Fruit fly (Drosophila melanogaster) whole organism, embryonic: ENCODE results near the gene mRpS30.

Experiments
- ATbp ChIP-seq: fragments of 200-800 bp; sonication (Bioruptor generic); optimal IDR thresholded peaks from 2 replicates; lab custom pipeline; 2017; ENCODE audit warnings: missing biosample characterization, mild to moderate bottlenecking, missing genetic modification characterization, missing genetic modification reagents
- Aef1 ChIP-seq: fragments of 200-800 bp; sonication (Bioruptor generic); IDR thresholded peaks from 3 replicates; pipeline ENCODE4 v1.3.6; 2022; ENCODE audit warnings: missing biosample characterization, missing genetic modification characterization
- CG11247 ChIP-seq: fragments of 200-800 bp; sonication (Bioruptor generic); IDR thresholded peaks from 2 replicates; pipeline ENCODE4 v1.3.6; 2022; ENCODE audit warnings: missing biosample characterization, missing genetic modification characterization
- CG11398 ChIP-seq: fragments of 200-800 bp; sonication (Bioruptor generic); optimal IDR thresholded peaks from 2 replicates; lab custom pipeline; 2016; ENCODE audit warnings: missing biosample characterization, missing genetic modification characterization
- CG14667 ChIP-seq: fragments of 200-800 bp; sonication (Bioruptor generic); IDR thresholded peaks from 2 replicates; pipeline ENCODE4 v1.3.6; 2022; ENCODE audit warnings: missing biosample characterization, missing genetic modification characterization
- CG1529 ChIP-seq: fragments of 200-800 bp; sonication (Bioruptor generic); optimal IDR thresholded peaks from 3 replicates; lab custom pipeline; 2018; ENCODE audit warnings: missing biosample characterization, missing genetic modification characterization
- CG15479 ChIP-seq: fragments of 200-800 bp; sonication (Bioruptor generic); optimal IDR thresholded peaks from 3 replicates; lab custom pipeline; 2019; ENCODE audit warnings: missing biosample characterization, mild to moderate bottlenecking, missing genetic modification characterization, moderate library complexity
- CG16815 ChIP-seq: fragments of 200-800 bp; sonication (Bioruptor generic); optimal IDR thresholded peaks from 3 replicates; lab custom pipeline; 2017; ENCODE audit warnings: missing biosample characterization, mild to moderate bottlenecking, missing genetic modification characterization
- CG16863 ChIP-seq: fragments of 200-800 bp; sonication (Bioruptor generic); optimal IDR thresholded peaks from 3 replicates; lab custom pipeline; 2016; ENCODE audit warnings: missing biosample characterization, missing genetic modification characterization
- CG2202 ChIP-seq: fragments of 200-800 bp; sonication (Bioruptor generic); optimal IDR thresholded peaks from 2 replicates; lab custom pipeline; 2018; ENCODE audit warnings: missing biosample characterization, mild to moderate bottlenecking, missing genetic modification characterization
- CG31441 ChIP-seq: fragments of 200-800 bp; sonication (Bioruptor generic); IDR thresholded peaks from 2 replicates; pipeline ENCODE4 v1.3.6; 2022; ENCODE audit warnings: missing biosample characterization, missing genetic modification characterization
- CG6272 ChIP-seq: fragments of 200-800 bp; sonication (Bioruptor generic); IDR thresholded peaks from 2 replicates; pipeline ENCODE4 v1.3.6; 2022; ENCODE audit warnings: missing biosample characterization, missing genetic modification characterization
- CG6689 ChIP-seq: fragments of 200-800 bp; sonication (Bioruptor generic); IDR thresholded peaks from 2 replicates; pipeline ENCODE4 v1.3.6; 2022; ENCODE audit warnings: missing biosample characterization, missing genetic modification characterization
- CG7372 ChIP-seq: fragments of 200-800 bp; sonication (Bioruptor generic); IDR thresholded peaks from 2 replicates; pipeline ENCODE4 v1.3.6; 2022; ENCODE audit warnings: missing biosample characterization, missing genetic modification characterization
- CG8924 ChIP-seq: fragments of 200-800 bp; optimal IDR thresholded peaks from 3 replicates; lab custom pipeline; 2019; ENCODE audit warnings: missing biosample characterization, mild to moderate bottlenecking, missing genetic modification characterization, moderate library complexity
- CG9215 ChIP-seq: fragments of 200-800 bp; sonication (Bioruptor generic); IDR thresholded peaks from 2 replicates; pipeline ENCODE4 v1.3.6; 2022; ENCODE audit warnings: missing biosample characterization, missing genetic modification characterization
- CG9817 ChIP-seq: fragments of 200-800 bp; sonication (Bioruptor generic); optimal IDR thresholded peaks from 2 replicates; lab custom pipeline; 2018; ENCODE audit warnings: missing biosample characterization, mild to moderate bottlenecking, missing genetic modification characterization, moderate library complexity
- CG9876 ChIP-seq: fragments of 200-800 bp; sonication (Bioruptor generic); optimal IDR thresholded peaks from 2 replicates; lab custom pipeline; 2016; ENCODE audit warnings: missing biosample characterization, missing genetic modification characterization
- CTCF ChIP-seq: fragments of 200-800 bp; sonication (Bioruptor generic); optimal IDR thresholded peaks from 2 replicates; lab custom pipeline; 2017; ENCODE audit warnings: missing biosample characterization, mild to moderate bottlenecking, missing genetic modification characterization, moderate library complexity
- E2f2 ChIP-seq: fragments of 200-800 bp; sonication (Bioruptor generic); IDR thresholded peaks from 2 replicates; pipeline ENCODE4 v1.3.6; 2022; ENCODE audit warnings: missing biosample characterization, missing genetic modification characterization
- Eip74EF ChIP-seq, 2 experiments: fragments of 200-800 bp in 1 of 2; fragments of >200 bp in 1 of 2; sonication (Bioruptor generic) in 1 of 2; optimal IDR thresholded peaks; 2 replicates each; lab custom pipeline; 2017 to 2019; ENCODE audit warnings: missing biosample characterization in 2 of 2, missing genetic modification characterization in 2 of 2, mild to moderate bottlenecking in 1 of 2, moderate library complexity in 1 of 2
- Gsc ChIP-seq: fragments of 200-800 bp; sonication (Bioruptor generic); IDR thresholded peaks from 2 replicates; pipeline ENCODE4 v1.3.6; 2022; ENCODE audit warnings: missing biosample characterization, missing genetic modification characterization
- Hand ChIP-seq: fragments of 200-800 bp; sonication (Bioruptor generic); optimal IDR thresholded peaks from 2 replicates; lab custom pipeline; 2017; ENCODE audit warnings: mild to moderate bottlenecking, missing biosample characterization, missing genetic modification reagents, missing genetic modification characterization
- MBD-R2 ChIP-seq: fragments of 200-800 bp; sonication (Bioruptor generic); IDR thresholded peaks from 2 replicates; pipeline ENCODE4 v1.3.6; 2022; ENCODE audit warnings: missing biosample characterization, missing genetic modification characterization
- MESR4 ChIP-seq: fragments of 200-800 bp; sonication (Bioruptor generic); optimal IDR thresholded peaks from 2 replicates; lab custom pipeline; 2018; ENCODE audit warnings: missing biosample characterization, mild to moderate bottlenecking, missing genetic modification characterization, moderate library complexity
- Mrtf ChIP-seq: fragments of 200-800 bp; sonication (Bioruptor generic); IDR thresholded peaks from 3 replicates; pipeline ENCODE4 v1.3.6; 2022; ENCODE audit warnings: missing biosample characterization, missing genetic modification characterization
- NFAT ChIP-seq: fragments of 200-800 bp; sonication (Bioruptor generic); IDR thresholded peaks from 2 replicates; pipeline ENCODE4 v1.3.6; 2022; ENCODE audit warnings: missing biosample characterization, missing genetic modification characterization
- NK7.1 ChIP-seq: fragments of 200-800 bp; sonication (Bioruptor generic); optimal IDR thresholded peaks from 3 replicates; lab custom pipeline; 2016; ENCODE audit warnings: missing biosample characterization, missing genetic modification characterization
- NfI ChIP-seq: fragments of 200-800 bp; sonication (Bioruptor generic); optimal IDR thresholded peaks from 3 replicates; lab custom pipeline; 2018; ENCODE audit warnings: missing biosample characterization, mild to moderate bottlenecking, missing genetic modification characterization, moderate library complexity
- Oli ChIP-seq: fragments of 200-800 bp; sonication (Bioruptor generic); optimal IDR thresholded peaks from 2 replicates; lab custom pipeline; 2018; ENCODE audit warnings: missing biosample characterization, mild to moderate bottlenecking, missing genetic modification characterization, moderate library complexity
- Optix ChIP-seq: fragments of 200-800 bp; sonication (Bioruptor generic); IDR thresholded peaks from 3 replicates; pipeline ENCODE4 v1.3.6; 2022; ENCODE audit warnings: missing biosample characterization, missing genetic modification characterization
- Pdp1 ChIP-seq, 2 experiments: fragments of 200-800 bp; sonication (Bioruptor generic); optimal IDR thresholded peaks; 3 replicates each; lab custom pipeline; 2016; ENCODE audit warnings: missing biosample characterization in 2 of 2, missing genetic modification characterization in 2 of 2, mild to moderate bottlenecking in 1 of 2, moderate library complexity in 1 of 2
- TFAM ChIP-seq: fragments of 200-800 bp; sonication (Bioruptor generic); optimal IDR thresholded peaks from 2 replicates; lab custom pipeline; 2017; ENCODE audit warnings: missing biosample characterization, missing genetic modification characterization, inconsistent platforms
- ac ChIP-seq: fragments of 200-800 bp; sonication (Bioruptor generic); optimal IDR thresholded peaks from 3 replicates; lab custom pipeline; 2017; ENCODE audit warnings: missing biosample characterization, mild to moderate bottlenecking, missing genetic modification characterization
- al ChIP-seq: fragments of 200-800 bp; sonication (Bioruptor generic); IDR thresholded peaks from 2 replicates; pipeline ENCODE4 v1.3.6; 2022; ENCODE audit warnings: missing biosample characterization, missing genetic modification characterization
- az2 ChIP-seq: fragments of 200-800 bp; sonication (Bioruptor generic); optimal IDR thresholded peaks from 3 replicates; lab custom pipeline; 2016; ENCODE audit warnings: missing biosample characterization, missing genetic modification characterization
- fd64A ChIP-seq: fragments of 200-800 bp; sonication (Bioruptor generic); optimal IDR thresholded peaks from 3 replicates; lab custom pipeline; 2018; ENCODE audit warnings: missing biosample characterization, mild to moderate bottlenecking, missing genetic modification characterization
- ham ChIP-seq: fragments of 200-800 bp; sonication (Bioruptor generic); IDR thresholded peaks from 2 replicates; pipeline ENCODE4 v1.3.6; 2022; ENCODE audit warnings: missing biosample characterization, missing genetic modification characterization
- nerfin-2 ChIP-seq: fragments of 200-800 bp; sonication (Bioruptor generic); IDR thresholded peaks from 2 replicates; pipeline ENCODE4 v1.3.6; 2022; ENCODE audit warnings: missing biosample characterization, missing genetic modification characterization; ENCODE audit not compliant: partially characterized antibody
- org-1 ChIP-seq: fragments of 200-800 bp; sonication (Bioruptor generic); optimal IDR thresholded peaks from 2 replicates; lab custom pipeline; 2017; ENCODE audit warnings: missing biosample characterization, missing genetic modification characterization
- pan ChIP-seq, 4 experiments: fragments of >200 bp in 3 of 4; fragments of 200-800 bp in 1 of 4; sonication (Bioruptor generic) in 1 of 4; optimal IDR thresholded peaks in 3 of 4; IDR thresholded peaks in 1 of 4; 2 replicates each; pipeline versions ENCODE4 v1.3.6 to Lab custom; 2017 to 2022; ENCODE audit warnings: missing biosample characterization in 2 of 4, missing genetic modification characterization in 2 of 4, mixed read lengths in 1 of 4
- pho ChIP-seq: fragments of 200-800 bp; sonication (Bioruptor generic); optimal IDR thresholded peaks from 2 replicates; lab custom pipeline; 2016; ENCODE audit warnings: missing biosample characterization, missing genetic modification characterization
- pnt ChIP-seq: fragments of 200-800 bp; sonication (Bioruptor generic); optimal IDR thresholded peaks from 3 replicates; lab custom pipeline; 2016; ENCODE audit warnings: missing biosample characterization, missing genetic modification characterization
- pum ChIP-seq: fragments of 200-800 bp; sonication (Bioruptor generic); optimal IDR thresholded peaks from 2 replicates; lab custom pipeline; 2016; ENCODE audit warnings: missing biosample characterization, missing genetic modification characterization
- salm ChIP-seq: fragments of 200-800 bp; sonication (Bioruptor generic); optimal IDR thresholded peaks from 2 replicates; lab custom pipeline; 2018; ENCODE audit warnings: missing biosample characterization, mild to moderate bottlenecking, missing genetic modification characterization
- seq ChIP-seq: fragments of 200-800 bp; sonication (Bioruptor generic); IDR thresholded peaks from 2 replicates; pipeline ENCODE4 v1.3.6; 2022; ENCODE audit warnings: missing biosample characterization, missing genetic modification characterization
- slbo ChIP-seq: fragments of 200-800 bp; sonication (Bioruptor generic); IDR thresholded peaks from 2 replicates; pipeline ENCODE4 v1.3.6; 2022; ENCODE audit warnings: missing biosample characterization, missing genetic modification characterization
- slp2 ChIP-seq: fragments of 200-800 bp; sonication (Bioruptor generic); optimal IDR thresholded peaks from 2 replicates; lab custom pipeline; 2016; ENCODE audit warnings: missing biosample characterization, missing genetic modification characterization
- twi ChIP-seq: fragments of 200-800 bp; optimal IDR thresholded peaks from 2 replicates; lab custom pipeline; 2019; ENCODE audit warnings: missing biosample characterization, mild to moderate bottlenecking, missing genetic modification characterization, moderate library complexity
- wor ChIP-seq: fragments of 200-800 bp; sonication (Bioruptor generic); IDR thresholded peaks from 2 replicates; pipeline ENCODE4 v1.3.6; 2022; ENCODE audit warnings: missing biosample characterization, missing genetic modification characterization
- z ChIP-seq: fragments of 200-800 bp; sonication (Bioruptor generic); IDR thresholded peaks from 3 replicates; pipeline ENCODE4 v1.3.6; 2022; ENCODE audit warnings: missing biosample characterization, missing genetic modification characterization

Gene mRpS30

DNA sequence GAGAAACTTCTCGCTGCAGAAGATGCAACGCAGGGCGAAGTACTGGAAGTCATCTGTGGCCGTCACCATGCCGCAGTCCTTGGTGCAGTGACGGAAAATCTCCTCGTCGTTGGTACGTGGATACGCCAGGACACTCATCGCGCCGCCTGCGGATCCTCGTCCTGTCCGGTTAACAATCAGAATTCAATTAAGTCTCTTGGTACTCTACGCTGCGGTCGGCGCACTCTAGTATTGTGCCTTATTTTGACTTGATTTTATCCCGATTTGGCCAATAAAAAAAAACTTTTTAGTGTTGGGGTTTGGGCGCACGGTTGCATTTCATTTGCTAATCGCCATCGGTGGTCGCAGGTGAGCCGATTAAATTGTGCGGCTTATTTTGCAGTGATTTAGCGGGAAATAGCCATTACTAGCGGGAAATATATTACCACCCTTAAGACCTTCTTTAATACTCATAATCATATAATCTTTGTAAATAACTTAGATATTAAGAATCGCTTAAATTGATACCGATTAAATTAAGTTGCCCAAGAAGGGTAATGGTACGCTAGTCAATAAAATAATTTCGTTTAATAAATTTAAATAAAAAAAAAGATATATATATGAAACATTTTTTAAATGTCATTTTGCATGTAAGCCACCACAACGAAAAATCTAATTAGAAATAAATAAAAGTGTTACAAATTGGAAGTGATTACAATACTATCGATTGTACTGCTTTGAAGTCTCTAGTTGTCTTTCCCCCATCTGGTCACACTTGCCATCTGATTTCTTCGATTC, 39.8 kb upstream of the mRpS30 start, which contains the start of the genes CG8944 and CCT6 (continued):
- TF ChIP-seq slbo: peak; percentile 50
- TF ChIP-seq TFAM (GFP tag; lab: Kevin White, UChicago): no peak
- TF ChIP-seq CG8924: no peak
- TF ChIP-seq Gsc: no peak
- no peak for TF ChIP-seq E2f2 (GFP tag; lab: Robert Waterston, UW)
- 0 out of 2 replicates have a peak, but pooled peaks have one; percentile 31 for TF ChIP-seq CG9215
- no peak for TF ChIP-seq Hand (GFP tag; lab: Kevin White, UChicago)
- peak; percentile 52 for TF ChIP-seq MBD-R2 (GFP tag; lab: Robert Waterston, UW)
- no peak for TF ChIP-seq CG9817 (tag; lab: Kevin White, UChicago)
- TF ChIP-seq CG6272 (GFP tag; lab: Robert Waterston, UW): no peak
- TF ChIP-seq z (GFP tag; lab: Robert Waterston, UW): no peak
- no peak for TF ChIP-seq CTCF (GFP tag; lab: Kevin White, UChicago)
- no peak for TF ChIP-seq ham
- TF ChIP-seq fd64A: no peak
- no peak for TF ChIP-seq pan (optimal IDR thresholded peaks at IDR 0.05; lab: Kevin White, UChicago)
- TF ChIP-seq pan (GFP tag; optimal IDR thresholded peaks at IDR 0.05 in 1 of 2, IDR thresholded peaks at IDR 0.05 in 1 of 2): no peak
- peak; percentile 90 for TF ChIP-seq MESR4 (GFP tag; lab: Kevin White, UChicago)
- no peak for TF ChIP-seq pum
- TF ChIP-seq NK7.1 (GFP tag; lab: Kevin White, UChicago): no peak
- TF ChIP-seq nerfin-2 (GFP tag; lab: Robert Waterston, UW): no peak
- TF ChIP-seq Oli (tag; lab: Kevin White, UChicago): no peak
- no peak for TF ChIP-seq twi (tag; lab: Kevin White, UChicago)
- TF ChIP-seq ac (GFP tag; lab: Kevin White, UChicago): no peak
- peak; percentile 17 for TF ChIP-seq az2
- TF ChIP-seq CG6689 (GFP tag; lab: Robert Waterston, UW): 0 out of 2 replicates have a peak, but pooled peaks have one; percentile 6
- no peak for TF ChIP-seq Pdp1 (GFP tag; optimal IDR thresholded peaks at IDR 0.05; lab: Kevin White, UChicago)
- TF ChIP-seq org-1 (GFP tag; lab: Kevin White, UChicago): no peak
- TF ChIP-seq CG11247 (GFP tag; lab: Robert Waterston, UW): no peak
- TF ChIP-seq pnt (GFP tag; lab: Kevin White, UChicago): no peak
- no peak for TF ChIP-seq wor (GFP tag; lab: Robert Waterston, UW)
- no peak for TF ChIP-seq CG14667
- no peak for TF ChIP-seq ATbp (GFP tag; lab: Kevin White, UChicago)
- no peak for TF ChIP-seq Mrtf
- no peak for TF ChIP-seq NFAT (GFP tag; lab: Robert Waterston, UW)
- TF ChIP-seq seq (GFP tag; lab: Robert Waterston, UW): no peak
- TF ChIP-seq Eip74EF (GFP tag; optimal IDR thresholded peaks at IDR 0.05; lab: Kevin White, UChicago): no peak
- no peak for TF ChIP-seq CG15479 (GFP tag; lab: Kevin White, UChicago)
- no peak for TF ChIP-seq NfI (GFP tag; lab: Kevin White, UChicago)
- no peak for TF ChIP-seq CG16863
- no peak; the same call in 1 of the 2 replicates for TF ChIP-seq CG7372 (GFP tag; lab: Robert Waterston, UW)
- no peak for TF ChIP-seq CG11398 (GFP tag; lab: Kevin White, UChicago)
- TF ChIP-seq slp2 (GFP tag; lab: Kevin White, UChicago): no peak
- TF ChIP-seq CG2202 (tag; lab: Kevin White, UChicago): no peak
- no peak for TF ChIP-seq CG1529 (GFP tag; lab: Kevin White, UChicago)
- TF ChIP-seq Aef1 (GFP tag; lab: Robert Waterston, UW): no peak
- TF ChIP-seq al: no peak
- TF ChIP-seq CG31441 (GFP tag; lab: Robert Waterston, UW): no peak
- no peak for TF ChIP-seq salm (tag; lab: Kevin White, UChicago)
- TF ChIP-seq CG9876 (GFP tag; lab: Kevin White, UChicago): no peak
- TF ChIP-seq pho (GFP tag; lab: Kevin White, UChicago): no peak
- TF ChIP-seq CG16815 (GFP tag; lab: Kevin White, UChicago): no peak
- no peak for TF ChIP-seq Optix (GFP tag; lab: Robert Waterston, UW)
